Fruit fly (Drosophila melanogaster) whole organism, wandering third instar larva: Measurements from ENCODE around the gene CG5078.
"Not testable (repeated sequence)": the region's sequence is repeated elsewhere in the genome, so short reads cannot be mapped to it uniquely, and the experiment has no call there.

Experiments used
- Abd-B ChIP-seq: fragments of >200 bp; optimal IDR thresholded peaks from 2 replicates; lab custom pipeline; 2017; ENCODE audit warnings: missing biosample characterization, missing genetic modification characterization
- CG32264 ChIP-seq: fragments of 200-800 bp; sonication (Bioruptor generic); optimal IDR thresholded peaks from 2 replicates; lab custom pipeline; 2016; ENCODE audit warnings: missing biosample characterization, missing genetic modification characterization
- CG9705 ChIP-seq: fragments of 200-800 bp; sonication (Bioruptor generic); optimal IDR thresholded peaks from 2 replicates; lab custom pipeline; 2018; ENCODE audit warnings: missing biosample characterization, mild to moderate bottlenecking, missing genetic modification characterization
- CrebA ChIP-seq: fragments of 200-800 bp; sonication (Bioruptor generic); optimal IDR thresholded peaks from 2 replicates; lab custom pipeline; 2016; ENCODE audit warnings: missing biosample characterization, mild to moderate bottlenecking, missing genetic modification characterization, borderline replicate concordance
- Dfd ChIP-seq: fragments of >200 bp; optimal IDR thresholded peaks from 2 replicates; lab custom pipeline; 2017; ENCODE audit warnings: missing biosample characterization, missing genetic modification characterization
- Dif ChIP-seq: fragments of 200-275, 200-300 bp; sonication (Bioruptor generic); optimal IDR thresholded peaks from 2 replicates; lab custom pipeline; 2018; ENCODE audit warnings: missing biosample characterization, missing genetic modification characterization; ENCODE audit not compliant: partially characterized antibody
- GATAd ChIP-seq: sonication (Bioruptor generic); optimal IDR thresholded peaks from 2 replicates; lab custom pipeline; 2016; ENCODE audit warnings: missing biosample characterization, missing genetic modification characterization
- HLH106 ChIP-seq: fragments of 200-800 bp; optimal IDR thresholded peaks from 3 replicates; lab custom pipeline; 2019; ENCODE audit warnings: missing biosample characterization, mild to moderate bottlenecking, missing genetic modification characterization, moderate library complexity
- Hnf4 ChIP-seq: fragments of 200-800 bp; sonication (Bioruptor generic); optimal IDR thresholded peaks from 2 replicates; lab custom pipeline; 2016; ENCODE audit warnings: missing biosample characterization, mild to moderate bottlenecking, missing genetic modification characterization
- Hr78 ChIP-seq: fragments of >200 bp; optimal IDR thresholded peaks from 2 replicates; lab custom pipeline; 2017; ENCODE audit warnings: missing biosample characterization, missing genetic modification characterization
- Hr83 ChIP-seq: fragments of 200-300 bp; sonication (Bioruptor generic); optimal IDR thresholded peaks from 2 replicates; lab custom pipeline; 2016; ENCODE audit warnings: missing biosample characterization, mild to moderate bottlenecking, missing genetic modification characterization, moderate library complexity; ENCODE audit not compliant: poor library complexity, severe bottlenecking
- Jra ChIP-seq: sonication (Bioruptor generic); optimal IDR thresholded peaks from 2 replicates; lab custom pipeline; 2016; ENCODE audit warnings: missing biosample characterization, missing genetic modification characterization
- Mio ChIP-seq: sonication (Bioruptor generic); optimal IDR thresholded peaks from 2 replicates; lab custom pipeline; 2016; ENCODE audit warnings: missing biosample characterization, missing genetic modification characterization
- Myc ChIP-seq: fragments of >200 bp; optimal IDR thresholded peaks from 2 replicates; lab custom pipeline; 2017
- N ChIP-seq: fragments of >200 bp; optimal IDR thresholded peaks from 2 replicates; lab custom pipeline; 2018; ENCODE audit warnings: missing biosample characterization, missing external identifiers, missing genetic modification characterization
- OdsH ChIP-seq: fragments of 200-800 bp; sonication (Bioruptor generic); optimal IDR thresholded peaks from 2 replicates; lab custom pipeline; 2016; ENCODE audit warnings: missing biosample characterization, mild to moderate bottlenecking, missing genetic modification characterization
- Rel ChIP-seq, 2 experiments: fragments of 200-800 bp; sonication (Bioruptor generic) in 1 of 2; optimal IDR thresholded peaks; 2 replicates in 1 of 2; 3 replicates in 1 of 2; lab custom pipeline; 2016 to 2019; ENCODE audit warnings: mild to moderate bottlenecking in 2 of 2, missing biosample characterization in 2 of 2, missing genetic modification characterization in 2 of 2, moderate library complexity in 1 of 2
- Sp1 ChIP-seq: fragments of 200-800 bp; sonication (Bioruptor generic); optimal IDR thresholded peaks from 3 replicates; lab custom pipeline; 2019; ENCODE audit warnings: missing biosample characterization, mild to moderate bottlenecking, missing genetic modification characterization, moderate library complexity
- Vsx2 ChIP-seq: fragments of 200-300, 225-300 bp; sonication (Bioruptor generic); optimal IDR thresholded peaks from 2 replicates; lab custom pipeline; 2018; ENCODE audit warnings: missing biosample characterization, missing genetic modification characterization; ENCODE audit not compliant: partially characterized antibody
- br ChIP-seq: fragments of 200-800 bp; sonication (Bioruptor generic); optimal IDR thresholded peaks from 2 replicates; lab custom pipeline; 2016; ENCODE audit warnings: missing biosample characterization, missing genetic modification characterization
- brk ChIP-seq: fragments of 200-800 bp; sonication (Bioruptor generic); optimal IDR thresholded peaks from 2 replicates; lab custom pipeline; 2016; ENCODE audit warnings: missing biosample characterization, mild to moderate bottlenecking, missing genetic modification characterization
- dl ChIP-seq, 2 experiments: fragments of 175-275, 200-275 bp in 1 of 2; fragments of 200-275 bp in 1 of 2; sonication (Bioruptor generic); optimal IDR thresholded peaks; lab custom pipeline; 2018; ENCODE audit warnings: mild to moderate bottlenecking in 2 of 2, missing biosample characterization in 2 of 2, missing genetic modification characterization in 2 of 2, moderate library complexity in 2 of 2; ENCODE audit not compliant: partially characterized antibody in 2 of 2, insufficient read depth in 1 of 2
- dmrt93B ChIP-seq: fragments of 200-800 bp; sonication (Bioruptor generic); optimal IDR thresholded peaks from 2 replicates; lab custom pipeline; 2018; ENCODE audit warnings: missing biosample characterization, mild to moderate bottlenecking, missing genetic modification characterization
- dsf ChIP-seq: sonication (Bioruptor generic); optimal IDR thresholded peaks from 2 replicates; lab custom pipeline; 2016; ENCODE audit warnings: missing biosample characterization, missing genetic modification characterization, borderline replicate concordance
- ey ChIP-seq: fragments of 200-800 bp; sonication (Bioruptor generic); optimal IDR thresholded peaks from 2 replicates; lab custom pipeline; 2016; ENCODE audit warnings: missing biosample characterization, missing genetic modification characterization
- foxo ChIP-seq, 2 experiments: fragments of 200-800 bp; sonication (Bioruptor generic); optimal IDR thresholded peaks; 2 replicates in 1 of 2; 3 replicates in 1 of 2; lab custom pipeline; 2016 to 2017; ENCODE audit warnings: missing biosample characterization in 2 of 2, missing genetic modification characterization in 2 of 2
- fru ChIP-seq: fragments of 200-800 bp; sonication (Bioruptor generic); optimal IDR thresholded peaks from 3 replicates; lab custom pipeline; 2016; ENCODE audit warnings: missing biosample characterization, mild to moderate bottlenecking, missing genetic modification characterization
- h ChIP-seq: fragments of 200-800 bp; sonication (Bioruptor generic); optimal IDR thresholded peaks from 3 replicates; lab custom pipeline; 2016; ENCODE audit warnings: missing biosample characterization, mild to moderate bottlenecking, missing genetic modification characterization
- jim ChIP-seq: fragments of 175-275, 200-325 bp; sonication (Bioruptor generic); optimal IDR thresholded peaks from 2 replicates; lab custom pipeline; 2016; ENCODE audit warnings: missing biosample characterization, mild to moderate bottlenecking, missing genetic modification characterization
- lola ChIP-seq: fragments of >200 bp; optimal IDR thresholded peaks from 2 replicates; lab custom pipeline; 2017; ENCODE audit warnings: missing biosample characterization, missing genetic modification characterization
- pan ChIP-seq: fragments of >200 bp; optimal IDR thresholded peaks from 2 replicates; lab custom pipeline; 2017
- psq ChIP-seq: fragments of 200-800 bp; sonication (Bioruptor generic); optimal IDR thresholded peaks from 3 replicates; lab custom pipeline; 2017; ENCODE audit warnings: missing biosample characterization, mild to moderate bottlenecking, missing genetic modification characterization, moderate library complexity
- rgr ChIP-seq: fragments of 200-800 bp; sonication (Bioruptor generic); optimal IDR thresholded peaks from 3 replicates; lab custom pipeline; 2016; ENCODE audit warnings: missing biosample characterization, mild to moderate bottlenecking, missing genetic modification characterization
- sage ChIP-seq: fragments of 200-800 bp; sonication (Bioruptor generic); optimal IDR thresholded peaks from 2 replicates; lab custom pipeline; 2016; ENCODE audit warnings: missing biosample characterization, mild to moderate bottlenecking, missing genetic modification characterization
- sv ChIP-seq: fragments of 200-800 bp; sonication (Bioruptor generic); optimal IDR thresholded peaks from 3 replicates; lab custom pipeline; 2016; ENCODE audit warnings: missing biosample characterization, missing genetic modification characterization
- tai ChIP-seq: sonication (Bioruptor generic); optimal IDR thresholded peaks from 2 replicates; lab custom pipeline; 2016; ENCODE audit warnings: missing biosample characterization, missing genetic modification characterization
- usp ChIP-seq: fragments of >200 bp; optimal IDR thresholded peaks from 2 replicates; lab custom pipeline; 2017; ENCODE audit warnings: missing biosample characterization, missing genetic modification characterization
- woc ChIP-seq: sonication (Bioruptor generic); optimal IDR thresholded peaks from 2 replicates; lab custom pipeline; 2016; ENCODE audit warnings: missing biosample characterization, mild to moderate bottlenecking, missing genetic modification characterization

CG5078 gene

DNA sequence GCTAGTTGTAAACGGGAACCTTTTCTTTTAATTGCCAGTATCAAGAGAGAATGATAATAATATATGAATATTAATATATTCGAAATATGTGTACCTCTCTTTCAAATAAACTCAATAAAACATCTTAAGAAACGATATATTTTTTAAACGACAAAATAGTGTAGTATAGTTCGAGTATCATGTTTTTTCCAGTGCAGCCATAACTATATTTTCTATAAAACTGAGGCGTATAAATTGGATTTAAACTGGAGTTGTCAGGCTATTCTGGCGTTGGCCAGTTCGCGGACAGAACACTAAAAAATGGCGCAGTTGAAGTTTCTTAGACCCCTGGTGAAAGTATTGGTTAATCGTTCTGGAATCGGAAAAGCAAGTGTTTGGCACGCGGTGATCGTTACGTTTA lies 1.9 kb upstream of the CG5078 start, which contains the start of gene CG17637:
CG17637 (plus strand) TSS at position 301 of the 400 bp plus-strand sequence.
- TF ChIP-seq GATAd, CG32264, Jra (GFP tag; lab: Kevin White, UChicago): not testable (repeated sequence)

DNA sequence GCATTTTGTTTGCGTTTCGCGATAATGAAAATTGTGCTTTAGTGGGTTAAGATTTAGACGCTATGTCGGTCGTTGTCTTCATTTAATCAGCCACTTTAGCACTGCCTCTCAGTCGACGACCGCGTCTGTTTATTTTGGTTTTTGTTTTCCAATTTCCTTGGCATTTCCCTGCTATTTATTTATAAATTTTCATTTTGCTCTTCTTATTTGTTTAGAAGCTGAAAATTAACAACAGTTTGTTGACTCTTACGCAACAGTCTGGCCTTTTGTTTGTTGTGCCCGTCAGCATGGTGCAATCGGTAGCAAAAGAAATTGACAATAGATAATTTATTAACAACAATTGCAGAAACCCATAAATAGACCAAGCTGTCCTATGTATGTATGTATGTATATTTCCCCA lies 1.7 kb downstream of the CG5078 start:
- no peak for TF ChIP-seq Rel (GFP tag; optimal IDR thresholded peaks at IDR 0.05; lab: Kevin White, UChicago)
- TF ChIP-seq Rel (tag; optimal IDR thresholded peaks at IDR 0.05; lab: Kevin White, UChicago): no peak
- TF ChIP-seq Hr83 (GFP tag; lab: Kevin White, UChicago): no peak
- TF ChIP-seq Vsx2 (GFP tag; lab: Kevin White, UChicago): no peak
- TF ChIP-seq jim: no peak
- TF ChIP-seq sage (GFP tag; lab: Kevin White, UChicago): no peak
- TF ChIP-seq N (GFP tag; lab: Kevin White, UChicago): no peak
- TF ChIP-seq brk: no peak
- TF ChIP-seq rgr (GFP tag; lab: Kevin White, UChicago): no peak
- no peak for TF ChIP-seq dsf (GFP tag; lab: Kevin White, UChicago)
- no peak for TF ChIP-seq ey (GFP tag; lab: Kevin White, UChicago)
- no peak for TF ChIP-seq Abd-B
- no peak for TF ChIP-seq foxo (GFP tag; optimal IDR thresholded peaks at IDR 0.05; lab: Kevin White, UChicago)
- no peak for TF ChIP-seq CrebA (GFP tag; lab: Kevin White, UChicago)
- TF ChIP-seq psq (GFP tag; lab: Kevin White, UChicago): no peak

DNA sequence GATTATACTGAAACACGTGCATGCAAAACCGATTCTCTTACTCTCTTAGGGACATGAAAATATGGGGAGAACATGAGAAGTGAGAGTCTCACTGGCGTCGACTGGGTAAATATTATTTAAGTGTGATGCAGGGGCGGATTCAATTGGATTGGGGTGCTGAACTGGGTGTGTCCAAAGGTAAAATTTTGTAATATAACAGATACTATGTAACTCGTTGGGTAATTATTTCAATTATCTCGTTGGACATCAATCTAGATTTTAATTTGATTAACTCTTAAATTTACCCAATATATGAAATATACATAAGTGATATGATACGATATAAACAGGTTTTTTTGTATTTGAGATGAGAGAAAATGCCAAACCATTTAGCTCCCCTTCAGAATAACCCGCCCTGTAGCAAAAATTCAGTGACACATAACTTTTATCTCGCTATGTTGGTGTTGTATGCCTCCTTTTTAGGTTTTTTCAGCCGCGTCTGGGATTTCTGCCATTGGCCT lies 2.4 kb downstream of the CG5078 start:
- TF ChIP-seq N (GFP tag; lab: Kevin White, UChicago) (no peak), usp (no peak), Hr78 (GFP tag; lab: Kevin White, UChicago) (no peak), Rel (GFP tag; optimal IDR thresholded peaks at IDR 0.05; lab: Kevin White, UChicago) (peak; percentile 38), Rel (tag; optimal IDR thresholded peaks at IDR 0.05; lab: Kevin White, UChicago) (no peak), sage (GFP tag; lab: Kevin White, UChicago) (peak; percentile 87), fru (peak; percentile 93), GATAd (GFP tag; lab: Kevin White, UChicago) (peak; percentile 43), Dif (GFP tag; lab: Kevin White, UChicago) (peak; percentile 48), Hnf4 (GFP tag; lab: Kevin White, UChicago) (peak; percentile 89), h (GFP tag; lab: Kevin White, UChicago) (peak; percentile 97), ey (GFP tag; lab: Kevin White, UChicago) (peak; percentile 92), tai (GFP tag; lab: Kevin White, UChicago) (peak; percentile 91), psq (GFP tag; lab: Kevin White, UChicago) (peak; percentile 91), Sp1 (GFP tag; lab: Kevin White, UChicago) (peak; percentile 91), Hr83 (GFP tag; lab: Kevin White, UChicago) (peak; percentile 88), woc (GFP tag; lab: Kevin White, UChicago) (peak; percentile 92), Dfd (GFP tag; lab: Kevin White, UChicago) (no peak), dsf (GFP tag; lab: Kevin White, UChicago) (peak; percentile 56), Vsx2 (GFP tag; lab: Kevin White, UChicago) (peak; percentile 21), Myc (lab: Kevin White, UChicago) (no peak), CG32264 (GFP tag; lab: Kevin White, UChicago) (peak; percentile 81), foxo (GFP tag; optimal IDR thresholded peaks at IDR 0.05; lab: Kevin White, UChicago) (peak; percentile 17 to 95), rgr (GFP tag; lab: Kevin White, UChicago) (peak; percentile 92), CrebA (GFP tag; lab: Kevin White, UChicago) (no peak), Abd-B (no peak), br (GFP tag; lab: Kevin White, UChicago) (peak; percentile 91), OdsH (peak; percentile 93), jim (peak; percentile 75), dl (GFP tag; optimal IDR thresholded peaks at IDR 0.05; lab: Kevin White, UChicago; ENCODE audit: insufficient read depth in 1 of 2, partially characterized antibody in 2 of 2) (peak; percentile 2 to 53), HLH106 (tag; lab: Kevin White, UChicago) (peak; percentile 87), pan (lab: Kevin White, UChicago) (no peak), brk (peak; percentile 76), sv (peak; percentile 79), Jra (GFP tag; lab: Kevin White, UChicago) (peak; percentile 89), lola (GFP tag; lab: Kevin White, UChicago) (no peak), Mio (GFP tag; lab: Kevin White, UChicago) (peak; percentile 45), CG9705 (GFP tag; lab: Kevin White, UChicago) (peak; percentile 85), dmrt93B (GFP tag; lab: Kevin White, UChicago) (peak; percentile 89)
- TF ChIP-seq, all 38 proteins: peak for 29
